Worm (Caenorhabditis elegans): ENCODE data around the gene col-140.

ce11 chrV:5862479-5863188 lies 26.0 kb upstream of the col-140 start, which contains the start of gene F26F12.8:
- TF ChIP-seq syd-9 (tag; optimal IDR thresholded peaks at IDR 0.05), result no peak
- TF ChIP-seq pag-3 (tag; optimal IDR thresholded peaks at IDR 0.05; ENCODE audit: borderline replicate concordance), result no peak
- no peak for TF ChIP-seq tbx-2 (tag; optimal IDR thresholded peaks at IDR 0.05)
- TF ChIP-seq ceh-45 (GFP tag; IDR thresholded peaks at IDR 0.05), result no peak
- no peak for TF ChIP-seq ceh-34 (tag; optimal IDR thresholded peaks at IDR 0.05)
- no peak for TF ChIP-seq unc-42 (tag; optimal IDR thresholded peaks at IDR 0.05)
- TF ChIP-seq pqm-1 (tag; optimal IDR thresholded peaks at IDR 0.05), result no peak
- no peak for TF ChIP-seq ceh-9 (tag; optimal IDR thresholded peaks at IDR 0.05)
- no peak for TF ChIP-seq ahr-1 (tag; optimal IDR thresholded peaks at IDR 0.05)
- TF ChIP-seq ceh-19 (GFP tag; optimal IDR thresholded peaks at IDR 0.05), result no peak
- no peak for TF ChIP-seq sox-4 (tag; optimal IDR thresholded peaks at IDR 0.05)

All from whole organism, late embryonic.